Worm (Caenorhabditis elegans): Measurements from ENCODE around the gene bmy-1.
A peak's percentile ranks its signal among the peaks of the same experiment; 100 is the strongest.

- no peak for TF ChIP-seq aha-1 (tag)
- no peak for TF ChIP-seq F26F4.8 (GFP tag; conservative IDR thresholded peaks at IDR 0.05)
- peak in 1 of 2 experiments; percentile 96 for TF ChIP-seq unc-62 (GFP tag; optimal IDR thresholded peaks at IDR 0.05 in 1 of 2)
- no peak for TF ChIP-seq unc-62 (tag; optimal IDR thresholded peaks at IDR 0.05)
- TF ChIP-seq fkh-10 (GFP tag; optimal IDR thresholded peaks at IDR 0.05): no peak
Observed at ce11 chrII:5332345-5333124, 26.0 kb upstream of the bmy-1 start.

All from whole organism, L4 larva.